Fruit fly (Drosophila melanogaster): Measurements from ENCODE around the gene Srg3.

DNA sequence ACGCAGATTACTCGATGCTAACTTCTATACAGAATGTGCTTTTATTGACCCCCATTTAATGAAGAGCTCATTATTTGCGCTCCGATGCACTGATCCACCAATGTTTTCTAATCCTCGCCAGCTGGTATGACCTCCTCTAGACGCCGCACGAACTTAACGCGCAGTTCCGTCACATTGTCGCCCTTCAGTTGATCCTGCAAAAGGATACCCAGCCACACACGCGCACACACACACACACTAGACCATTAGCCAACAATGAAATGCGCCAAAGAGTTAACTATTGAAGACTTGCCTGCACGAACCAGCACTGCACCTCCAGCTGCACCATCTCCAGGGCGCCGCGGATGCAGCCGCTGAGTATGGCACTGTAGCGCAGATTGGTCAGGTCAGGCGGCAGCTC is 4.2 kb upstream of the Srg3 start:
- TF ChIP-seq Myc (optimal IDR thresholded peaks at IDR 0.05) (no peak), Sin3A (optimal IDR thresholded peaks at IDR 0.05) (no peak), h (optimal IDR thresholded peaks at IDR 0.05) (no peak), insv (optimal IDR thresholded peaks at IDR 0.05) (no peak), ttk (optimal IDR thresholded peaks at IDR 0.05) (no peak)

Measured in Kc167 (cell line).